Worm (Caenorhabditis elegans): Measurements from ENCODE around the gene fbxb-14.

- TF ChIP-seq syd-9 (tag; optimal IDR thresholded peaks at IDR 0.05) (no peak), tbx-2 (tag; optimal IDR thresholded peaks at IDR 0.05) (no peak), tbx-7 (tag; optimal IDR thresholded peaks at IDR 0.05) (no peak)
These were observed 45.4 kb upstream of the fbxb-14 start for ce11 chrII:627913-628312.

Measured in whole organism, late embryonic.